Worm (Caenorhabditis elegans): ENCODE data around the gene ctr-9.

DNA sequence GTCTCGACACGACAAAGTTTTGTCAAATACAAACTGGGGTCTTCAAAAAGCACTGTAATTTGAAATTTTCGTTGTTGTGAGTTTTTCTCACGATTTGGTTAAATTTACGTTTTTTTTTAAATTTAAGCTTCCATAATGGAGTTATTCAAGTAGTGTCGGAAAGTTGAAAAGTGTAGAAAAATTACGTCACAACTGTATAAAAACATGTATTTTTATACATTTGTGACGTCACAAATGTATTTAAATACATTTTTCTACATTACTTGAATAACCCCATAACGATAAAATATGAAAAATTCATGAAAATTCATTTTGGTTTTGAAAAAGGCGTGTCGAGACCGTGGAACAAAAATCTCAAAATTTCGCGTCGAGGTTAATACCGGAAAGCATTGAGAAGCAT lies 6.2 kb downstream of the ctr-9 start:
- TF ChIP-seq pqm-1 (tag; optimal IDR thresholded peaks at IDR 0.05) (no peak), efl-1 (optimal IDR thresholded peaks at IDR 0.05) (no peak), efl-1 (GFP tag; optimal IDR thresholded peaks at IDR 0.05 in 1 of 2) (no peak), unc-62 (GFP tag; optimal IDR thresholded peaks at IDR 0.05) (no peak), egl-27 (tag; optimal IDR thresholded peaks at IDR 0.05) (no peak), unc-86 (tag; optimal IDR thresholded peaks at IDR 0.05) (no peak), ets-5 (GFP tag; IDR thresholded peaks at IDR 0.05) (no peak), mef-2 (tag; optimal IDR thresholded peaks at IDR 0.05) (no peak), nhr-90 (tag; optimal IDR thresholded peaks at IDR 0.05; ENCODE audit: poor library complexity) (no peak), tlp-1 (tag; optimal IDR thresholded peaks at IDR 0.05) (no peak), unc-30 (tag; optimal IDR thresholded peaks at IDR 0.05) (no peak), sox-4 (tag; optimal IDR thresholded peaks at IDR 0.05) (no peak), ama-1 (optimal IDR thresholded peaks at IDR 0.05) (no peak)
